Worm (Caenorhabditis elegans) whole organism, mixed stage, embryonic: Measurements from ENCODE around the gene Y39G8B.7.

Source experiments
- ceh-83 ChIP-seq: fragments of 200-800 bp; sonication (Bioruptor generic); optimal IDR thresholded peaks from 2 replicates; lab custom pipeline; 2018; ENCODE audit warnings: mild to moderate bottlenecking, missing genetic modification characterization, missing compliant biosample characterization
- drap-1 ChIP-seq: fragments of 200-800 bp; sonication (Bioruptor generic); optimal IDR thresholded peaks from 3 replicates; lab custom pipeline; 2018; ENCODE audit warnings: mild to moderate bottlenecking, missing genetic modification characterization, missing compliant biosample characterization
- mep-1 ChIP-seq: fragments of 150-350 bp; optimal IDR thresholded peaks from 2 replicates; lab custom pipeline; 2017; ENCODE audit warnings: missing biosample characterization, missing genetic modification reagents, missing genetic modification characterization, inconsistent platforms
- nhr-237 ChIP-seq: fragments of 150-350 bp; optimal IDR thresholded peaks from 2 replicates; lab custom pipeline; 2014; ENCODE audit warnings: missing biosample characterization, missing genetic modification characterization
- pha-4 ChIP-seq: fragments of 150-350 bp; optimal IDR thresholded peaks from 2 replicates; lab custom pipeline; 2018; ENCODE audit warnings: missing biosample characterization, missing genetic modification reagents, missing genetic modification characterization
- snpc-4 ChIP-seq: fragments of 150-350 bp; optimal IDR thresholded peaks from 2 replicates; lab custom pipeline; 2014; ENCODE audit warnings: missing biosample characterization, missing genetic modification characterization

- TF ChIP-seq snpc-4 (tag; lab: Kevin White, UChicago): no peak
- no peak for TF ChIP-seq drap-1
- no peak for TF ChIP-seq pha-4 (tag; lab: Kevin White, UChicago)
- TF ChIP-seq nhr-237: no peak
- no peak for TF ChIP-seq ceh-83 (GFP tag; lab: Kevin White, UChicago)
- no peak for TF ChIP-seq mep-1 (tag; lab: Kevin White, UChicago)
Observed at ce11 chrII:14008359-14008758, 13.5 kb upstream of the Y39G8B.7 start, which contains the start of gene F01D5.7.
